Worm (Caenorhabditis elegans) whole organism, L1 larva: ENCODE data around the gene inf-1.

Source experiments
- C04F5.9 ChIP-seq: sonication (generic microtip); optimal IDR thresholded peaks from 2 replicates; lab custom pipeline; 2016; ENCODE audit warnings: missing genetic modification characterization, missing compliant biosample characterization
- C16A3.4 ChIP-seq: fragments of 150-350 bp; optimal IDR thresholded peaks from 2 replicates; lab custom pipeline; 2014; ENCODE audit warnings: missing biosample characterization, missing genetic modification characterization
- C34B4.2 ChIP-seq: sonication (generic microtip); optimal IDR thresholded peaks from 2 replicates; lab custom pipeline; 2017; ENCODE audit warnings: mild to moderate bottlenecking, missing genetic modification characterization, missing compliant biosample characterization
- F16B12.6 ChIP-seq: fragments of 150-350 bp; optimal IDR thresholded peaks from 2 replicates; lab custom pipeline; 2014; ENCODE audit warnings: missing biosample characterization, missing genetic modification characterization
- Y116A8C.19 ChIP-seq: sonication (generic microtip); optimal IDR thresholded peaks from 2 replicates; lab custom pipeline; 2016; ENCODE audit warnings: missing compliant biosample characterization, missing genetic modification characterization, borderline replicate concordance
- alr-1 ChIP-seq: fragments of 200-800 bp; sonication (Bioruptor generic); optimal IDR thresholded peaks from 2 replicates; lab custom pipeline; 2018; ENCODE audit warnings: borderline replicate concordance, mild to moderate bottlenecking, missing genetic modification characterization, missing compliant biosample characterization
- aly-2 ChIP-seq: fragments of 150-350 bp; optimal IDR thresholded peaks from 2 replicates; lab custom pipeline; 2014; ENCODE audit warnings: missing biosample characterization, missing genetic modification characterization
- blmp-1 ChIP-seq: fragments of 150-350 bp; optimal IDR thresholded peaks from 2 replicates; lab custom pipeline; 2014; ENCODE audit warnings: missing biosample characterization, missing genetic modification characterization
- ceh-82 ChIP-seq, 3 experiments: fragments of 150-350 bp in 1 of 3; sonication (generic microtip) in 2 of 3; optimal IDR thresholded peaks; 2 replicates each; lab custom pipeline; 2014 to 2017; ENCODE audit warnings: missing biosample characterization in 3 of 3, missing genetic modification characterization in 3 of 3
- ceh-88 ChIP-seq: fragments of 200-800 bp; sonication (Bioruptor generic); IDR thresholded peaks from 2 replicates; pipeline ENCODE4 v1.3.6; 2022; ENCODE audit warnings: missing genetic modification characterization, missing compliant biosample characterization
- dsc-1 ChIP-seq: sonication (generic microtip); optimal IDR thresholded peaks from 2 replicates; lab custom pipeline; 2016; ENCODE audit warnings: mild to moderate bottlenecking, missing genetic modification characterization, missing compliant biosample characterization
- efl-1 ChIP-seq, 4 experiments: fragments of 150-350 bp; optimal IDR thresholded peaks in 3 of 4; peaks in 1 of 4; 1 replicate in 1 of 4; 2 replicates in 3 of 4; lab custom pipeline; 2014; ENCODE audit warnings: missing biosample characterization in 2 of 4, missing genetic modification characterization in 2 of 4, missing genetic modification reagents in 2 of 4
- efl-3 ChIP-seq: fragments of 200-800 bp; sonication (Bioruptor generic); optimal IDR thresholded peaks from 2 replicates; lab custom pipeline; 2018; ENCODE audit warnings: mild to moderate bottlenecking, missing genetic modification characterization, missing compliant biosample characterization
- egl-13 ChIP-seq: sonication (generic microtip); optimal IDR thresholded peaks from 2 replicates; lab custom pipeline; 2016; ENCODE audit warnings: missing genotype, missing genetic modification reagents, missing genetic modification characterization, missing compliant biosample characterization
- elt-2 ChIP-seq: sonication (generic microtip); optimal IDR thresholded peaks from 2 replicates; lab custom pipeline; 2016; ENCODE audit warnings: missing genetic modification characterization, mild to moderate bottlenecking, inconsistent platforms, missing compliant biosample characterization, missing genetic modification reagents
- elt-3 ChIP-seq, 6 experiments: fragments of 150-350 bp in 1 of 6; sonication (generic microtip); optimal IDR thresholded peaks; 2 replicates each; lab custom pipeline; 2017 to 2018; ENCODE audit warnings: missing biosample characterization in 6 of 6, missing genetic modification characterization in 6 of 6, inconsistent platforms in 1 of 6
- ets-5 ChIP-seq: fragments of 200-800 bp; sonication (Bioruptor generic); IDR thresholded peaks from 2 replicates; pipeline ENCODE4 v1.3.6; 2022; ENCODE audit warnings: missing genetic modification characterization, missing compliant biosample characterization
- fkh-10 ChIP-seq: sonication (generic microtip); optimal IDR thresholded peaks from 2 replicates; lab custom pipeline; 2017; ENCODE audit warnings: missing biosample characterization, missing genetic modification reagents, missing genetic modification characterization
- fkh-4 ChIP-seq: sonication (generic microtip); optimal IDR thresholded peaks from 2 replicates; lab custom pipeline; 2016; ENCODE audit warnings: missing compliant biosample characterization, missing genetic modification characterization, borderline replicate concordance
- fkh-8 ChIP-seq: sonication (generic microtip); optimal IDR thresholded peaks from 2 replicates; lab custom pipeline; 2016; ENCODE audit warnings: mild to moderate bottlenecking, missing genetic modification characterization, missing compliant biosample characterization
- grh-1 ChIP-seq: fragments of 200-800 bp; sonication (Bioruptor generic); IDR thresholded peaks from 2 replicates; pipeline ENCODE4 v1.3.6; 2022; ENCODE audit warnings: missing genetic modification reagents, missing genetic modification characterization, missing compliant biosample characterization
- hlh-17 ChIP-seq: fragments of 200-800 bp; sonication (Bioruptor generic); optimal IDR thresholded peaks from 2 replicates; lab custom pipeline; 2018; ENCODE audit warnings: missing genetic modification characterization, mild to moderate bottlenecking, missing compliant biosample characterization, moderate library complexity, borderline replicate concordance
- isw-1 ChIP-seq: fragments of 200-800 bp; sonication (Bioruptor generic); IDR thresholded peaks from 2 replicates; pipeline ENCODE4 v1.3.6; 2022; ENCODE audit warnings: missing genetic modification characterization, missing compliant biosample characterization
- lin-13 ChIP-seq: fragments of 150-350 bp; optimal IDR thresholded peaks from 2 replicates; lab custom pipeline; 2014; ENCODE audit warnings: missing biosample characterization, missing genetic modification reagents, missing genetic modification characterization
- lin-14 ChIP-seq: fragments of 200-800 bp; sonication (Bioruptor generic); optimal IDR thresholded peaks from 2 replicates; lab custom pipeline; 2018; ENCODE audit warnings: mild to moderate bottlenecking, missing genetic modification characterization, moderate library complexity, missing compliant biosample characterization
- lin-15B ChIP-seq: fragments of 150-350 bp; sonication (generic microtip); optimal IDR thresholded peaks from 3 replicates; lab custom pipeline; 2014; ENCODE audit warnings: missing biosample characterization, missing genetic modification characterization
- lsy-2 ChIP-seq, 2 experiments: fragments of 150-350 bp; optimal IDR thresholded peaks; 2 replicates each; lab custom pipeline; 2014; ENCODE audit warnings: missing biosample characterization in 2 of 2, missing genetic modification characterization in 2 of 2
- mdl-1 ChIP-seq, 2 experiments: fragments of 150-350 bp; optimal IDR thresholded peaks; 2 replicates each; lab custom pipeline; 2014 to 2017; ENCODE audit warnings: missing biosample characterization in 2 of 2, missing genetic modification characterization in 2 of 2, inconsistent platforms in 1 of 2
- nhr-11 ChIP-seq: fragments of 150-350 bp; optimal IDR thresholded peaks from 2 replicates; lab custom pipeline; 2014; ENCODE audit warnings: missing biosample characterization, missing genetic modification characterization
- nhr-12 ChIP-seq: sonication (generic microtip); optimal IDR thresholded peaks from 2 replicates; lab custom pipeline; 2017; ENCODE audit warnings: missing biosample characterization, missing genetic modification characterization
- nhr-19 ChIP-seq: fragments of 200-800 bp; sonication (Bioruptor generic); conservative IDR thresholded peaks from 2 replicates; pipeline ENCODE4 v1.3.6; 2022; ENCODE audit warnings: missing genetic modification characterization, missing compliant biosample characterization
- nhr-20 ChIP-seq: sonication (generic microtip); optimal IDR thresholded peaks from 2 replicates; lab custom pipeline; 2016; ENCODE audit warnings: mild to moderate bottlenecking, missing genetic modification characterization, missing compliant biosample characterization
- nhr-237 ChIP-seq: fragments of 150-350 bp; optimal IDR thresholded peaks from 2 replicates; lab custom pipeline; 2014; ENCODE audit warnings: missing biosample characterization, missing genetic modification characterization
- nhr-47 ChIP-seq: sonication (generic microtip); optimal IDR thresholded peaks from 2 replicates; lab custom pipeline; 2016; ENCODE audit warnings: mild to moderate bottlenecking, missing genetic modification characterization, moderate library complexity, missing compliant biosample characterization
- nhr-71 ChIP-seq: sonication (generic microtip); optimal IDR thresholded peaks from 2 replicates; lab custom pipeline; 2016; ENCODE audit warnings: mild to moderate bottlenecking, missing genetic modification characterization, moderate library complexity, missing compliant biosample characterization
- nhr-85 ChIP-seq: sonication (generic microtip); peaks from one replicate; lab custom pipeline; 2016; ENCODE audit warnings: missing genetic modification characterization, inconsistent platforms, missing compliant biosample characterization
- nhr-90 ChIP-seq: sonication (generic microtip); optimal IDR thresholded peaks from 2 replicates; lab custom pipeline; 2016; ENCODE audit warnings: mild to moderate bottlenecking, missing genetic modification characterization, missing compliant biosample characterization; ENCODE audit not compliant: poor library complexity
- pax-3 ChIP-seq: fragments of 200-800 bp; sonication (Bioruptor generic); optimal IDR thresholded peaks from 2 replicates; lab custom pipeline; 2018; ENCODE audit warnings: mild to moderate bottlenecking, missing genetic modification characterization, moderate library complexity, missing compliant biosample characterization
- pqm-1 ChIP-seq: sonication (generic microtip); optimal IDR thresholded peaks from 3 replicates; lab custom pipeline; 2017; ENCODE audit warnings: missing biosample characterization, missing genetic modification characterization
- snpc-4 ChIP-seq: fragments of 150-350 bp; optimal IDR thresholded peaks from 2 replicates; lab custom pipeline; 2014; ENCODE audit warnings: missing biosample characterization, missing genetic modification characterization
- snu-23 ChIP-seq: sonication (generic microtip); optimal IDR thresholded peaks from 2 replicates; lab custom pipeline; 2016; ENCODE audit warnings: missing genetic modification characterization, missing compliant biosample characterization
- sptf-1 ChIP-seq: fragments of 150-350 bp; optimal IDR thresholded peaks from 2 replicates; lab custom pipeline; 2014; ENCODE audit warnings: missing biosample characterization, missing genetic modification characterization
- sup-37 ChIP-seq: fragments of 200-800 bp; sonication (Bioruptor generic); optimal IDR thresholded peaks from 2 replicates; lab custom pipeline; 2018; ENCODE audit warnings: mild to moderate bottlenecking, missing genetic modification characterization, missing compliant biosample characterization
- tbx-2 ChIP-seq: sonication (generic microtip); optimal IDR thresholded peaks from 2 replicates; lab custom pipeline; 2016; ENCODE audit warnings: missing genetic modification characterization, missing compliant biosample characterization
- unc-30 ChIP-seq: sonication (generic microtip); optimal IDR thresholded peaks from 2 replicates; lab custom pipeline; 2017; ENCODE audit warnings: missing biosample characterization, missing genetic modification characterization
- unc-62 ChIP-seq: fragments of 150-350 bp; optimal IDR thresholded peaks from 2 replicates; lab custom pipeline; 2014; ENCODE audit warnings: missing biosample characterization, missing genetic modification reagents, missing genetic modification characterization
- unc-86 ChIP-seq: sonication (generic microtip); optimal IDR thresholded peaks from 2 replicates; lab custom pipeline; 2016; ENCODE audit warnings: missing genetic modification characterization, missing compliant biosample characterization
- vab-15 ChIP-seq: sonication (generic microtip); optimal IDR thresholded peaks from 2 replicates; lab custom pipeline; 2017; ENCODE audit warnings: missing genotype, mild to moderate bottlenecking, missing genetic modification characterization, missing compliant biosample characterization
- zag-1 ChIP-seq: fragments of 150-350 bp; optimal IDR thresholded peaks from 2 replicates; lab custom pipeline; 2014; ENCODE audit warnings: missing biosample characterization, missing genetic modification characterization
- zip-4 ChIP-seq: fragments of 200-800 bp; sonication (Bioruptor generic); optimal IDR thresholded peaks from 2 replicates; lab custom pipeline; 2018; ENCODE audit warnings: mild to moderate bottlenecking, missing genetic modification characterization, moderate library complexity, missing compliant biosample characterization
- ztf-11 ChIP-seq, 2 experiments: sonication (generic microtip); optimal IDR thresholded peaks; 2 replicates each; lab custom pipeline; 2016 to 2017; ENCODE audit warnings: missing genetic modification characterization in 2 of 2, missing biosample characterization in 1 of 2, missing compliant biosample characterization in 1 of 2
- ztf-4 ChIP-seq: fragments of 150-350 bp; optimal IDR thresholded peaks from 2 replicates; lab custom pipeline; 2014; ENCODE audit warnings: missing biosample characterization, missing genetic modification characterization

Gene inf-1

ce11 chrIII:6968080-6968639, 38.2 kb downstream of the inf-1 start, which contains the start of gene panl-2 (continued):
- no peak for TF ChIP-seq sup-37 (GFP tag; lab: Kevin White, UChicago)
- TF ChIP-seq nhr-20 (tag; lab: Kevin White, UChicago) = peak; percentile 11
- TF ChIP-seq nhr-11 = no peak
- TF ChIP-seq lin-13 = peak; percentile 12
- TF ChIP-seq nhr-237 (tag; lab: Kevin White, UChicago) = no peak
- no peak for TF ChIP-seq sptf-1 (tag; lab: Kevin White, UChicago)
- no peak for TF ChIP-seq ztf-11 (tag; optimal IDR thresholded peaks at IDR 0.05; lab: Kevin White, UChicago)
- peak; percentile 53 for TF ChIP-seq snu-23 (GFP tag; lab: Kevin White, UChicago)
- peak; percentile 17 for TF ChIP-seq fkh-8 (tag; lab: Kevin White, UChicago)
- TF ChIP-seq nhr-12 (tag; lab: Kevin White, UChicago) = no peak
- peak in 1 of 2 experiments; percentile 18 for TF ChIP-seq mdl-1 (tag; optimal IDR thresholded peaks at IDR 0.05; lab: Kevin White, UChicago)
- TF ChIP-seq dsc-1 (tag; lab: Kevin White, UChicago) = no peak
- peak in 1 of 6 experiments; percentile 5 for TF ChIP-seq elt-3 (tag; optimal IDR thresholded peaks at IDR 0.05; lab: Kevin White, UChicago)
- no peak for TF ChIP-seq zip-4 (GFP tag; lab: Kevin White, UChicago)
- TF ChIP-seq unc-62 (GFP tag; lab: Kevin White, UChicago) = no peak
- no peak for TF ChIP-seq hlh-17 (GFP tag; lab: Kevin White, UChicago)
- peak; percentile 42 for TF ChIP-seq C04F5.9 (tag; lab: Kevin White, UChicago)
- no peak for TF ChIP-seq vab-15
- no peak for TF ChIP-seq fkh-4
- peak; percentile 24 for TF ChIP-seq F16B12.6
- peak; percentile 82 to 94 for TF ChIP-seq lsy-2 (tag; optimal IDR thresholded peaks at IDR 0.05; lab: Kevin White, UChicago)
- peak; percentile 34 for TF ChIP-seq isw-1
- peak; percentile 91 to 95 for TF ChIP-seq efl-1 (optimal IDR thresholded peaks at IDR 0.05; lab: Kevin White, UChicago)
- peak; percentile 90 to 99 for TF ChIP-seq efl-1 (GFP tag; optimal IDR thresholded peaks at IDR 0.05 in 1 of 2; lab: Kevin White, UChicago)
- no peak for TF ChIP-seq C34B4.2
- no peak for TF ChIP-seq alr-1 (tag; lab: Kevin White, UChicago)
- TF ChIP-seq elt-2 (tag; lab: Kevin White, UChicago) = no peak
- no peak for TF ChIP-seq Y116A8C.19 (tag; lab: Kevin White, UChicago)
- TF ChIP-seq nhr-19 (GFP tag; lab: Robert Waterston, UW) = peak; percentile 41
- TF ChIP-seq pqm-1 = no peak
- peak; percentile 43 for TF ChIP-seq nhr-71 (tag; lab: Kevin White, UChicago)
- TF ChIP-seq blmp-1 = peak; percentile 43
- no peak for TF ChIP-seq lin-15B
- TF ChIP-seq unc-86 = peak; percentile 7
- TF ChIP-seq fkh-10 (GFP tag; lab: Kevin White, UChicago) = no peak
- TF ChIP-seq efl-3 = no peak
- TF ChIP-seq egl-13 (tag; lab: Kevin White, UChicago) = no peak
- peak; percentile 20 for TF ChIP-seq tbx-2 (tag; lab: Kevin White, UChicago)
- no peak for TF ChIP-seq ets-5 (GFP tag; lab: Robert Waterston, UW)
- TF ChIP-seq C16A3.4 (tag; lab: Kevin White, UChicago) = peak; percentile 54
- no peak for TF ChIP-seq nhr-85 (tag; lab: Kevin White, UChicago)
- peak; percentile 42 for TF ChIP-seq nhr-47 (tag; lab: Kevin White, UChicago)
- TF ChIP-seq ztf-4 = no peak

- TF ChIP-seq zag-1 (tag; lab: Kevin White, UChicago) = no peak
- no peak for TF ChIP-seq ceh-82 (tag; optimal IDR thresholded peaks at IDR 0.05; lab: Kevin White, UChicago)
- TF ChIP-seq unc-30 (tag; lab: Kevin White, UChicago) = no peak
- TF ChIP-seq pax-3 (tag; lab: Kevin White, UChicago) = no peak
- no peak for TF ChIP-seq sptf-1 (tag; lab: Kevin White, UChicago)
- TF ChIP-seq C34B4.2 = no peak
- no peak for TF ChIP-seq aly-2 (tag; lab: Kevin White, UChicago)
- TF ChIP-seq ceh-88 = no peak
- no peak for TF ChIP-seq ztf-4
- TF ChIP-seq nhr-90 (tag; lab: Kevin White, UChicago) = no peak
- no peak for TF ChIP-seq nhr-85 (tag; lab: Kevin White, UChicago)
- TF ChIP-seq snpc-4 (tag; lab: Kevin White, UChicago) = no peak
- TF ChIP-seq grh-1 (GFP tag; lab: Robert Waterston, UW) = no peak
- no peak for TF ChIP-seq lin-13
- TF ChIP-seq mdl-1 (tag; optimal IDR thresholded peaks at IDR 0.05; lab: Kevin White, UChicago) = no peak
- no peak for TF ChIP-seq C16A3.4 (tag; lab: Kevin White, UChicago)
- no peak for TF ChIP-seq lin-14 (GFP tag; lab: Kevin White, UChicago)
These were observed 38.7 kb downstream of the inf-1 start for ce11 chrIII:6968655-6969054.
